Worm (Caenorhabditis elegans) whole organism, young adult: ENCODE results near the gene twk-21.

ENCODE experiments used
- B0035.1 ChIP-seq: sonication (generic microtip); optimal IDR thresholded peaks from 2 replicates; lab custom pipeline; 2016; ENCODE audit warnings: missing genetic modification characterization, mild to moderate bottlenecking, missing compliant biosample characterization, missing genotype, missing genetic modification reagents
- B0261.1 ChIP-seq: sonication (generic microtip); optimal IDR thresholded peaks from 2 replicates; lab custom pipeline; 2016; ENCODE audit warnings: mild to moderate bottlenecking, missing genetic modification characterization, moderate library complexity, missing compliant biosample characterization
- C06A6.2 ChIP-seq: fragments of 200-800 bp; sonication (Bioruptor generic); conservative IDR thresholded peaks from 2 replicates; pipeline ENCODE4 v1.3.6; 2022; ENCODE audit warnings: missing genetic modification characterization, missing compliant biosample characterization
- D2030.7 ChIP-seq: fragments of 200-800 bp; sonication (Bioruptor generic); IDR thresholded peaks from 2 replicates; pipeline ENCODE4 v1.3.6; 2022; ENCODE audit warnings: missing genetic modification reagents, missing genetic modification characterization, missing compliant biosample characterization
- F39B2.1 ChIP-seq: fragments of 200-800 bp; sonication (Bioruptor generic); IDR thresholded peaks from 2 replicates; pipeline ENCODE4 v1.3.6; 2022; ENCODE audit warnings: missing genetic modification reagents, missing genetic modification characterization, missing compliant biosample characterization
- Y56A3A.18 ChIP-seq: fragments of 200-800 bp; sonication (Bioruptor generic); IDR thresholded peaks from 2 replicates; pipeline ENCODE4 v1.3.6; 2022; ENCODE audit warnings: missing genetic modification reagents, missing genetic modification characterization, missing compliant biosample characterization
- Y79H2A.3 ChIP-seq: fragments of 200-800 bp; sonication (Bioruptor generic); conservative IDR thresholded peaks from 2 replicates; pipeline ENCODE4 v1.3.6; 2022; ENCODE audit warnings: missing genetic modification reagents, missing genetic modification characterization, missing compliant biosample characterization
- bed-1 ChIP-seq: fragments of 200-800 bp; sonication (Bioruptor generic); IDR thresholded peaks from 2 replicates; pipeline ENCODE4 v1.3.6; 2022; ENCODE audit warnings: missing genetic modification reagents, missing genetic modification characterization, missing compliant biosample characterization
- ceh-27 ChIP-seq: fragments of 200-800 bp; sonication (Bioruptor generic); optimal IDR thresholded peaks from 2 replicates; lab custom pipeline; 2018; ENCODE audit warnings: mild to moderate bottlenecking, missing genetic modification characterization, moderate library complexity, missing compliant biosample characterization
- ceh-40 ChIP-seq: fragments of 200-800 bp; sonication (Bioruptor generic); IDR thresholded peaks from 2 replicates; pipeline ENCODE4 v1.3.6; 2022; ENCODE audit warnings: missing genetic modification characterization, missing compliant biosample characterization
- chd-7 ChIP-seq: sonication (generic microtip); optimal IDR thresholded peaks from 2 replicates; lab custom pipeline; 2016; ENCODE audit warnings: mild to moderate bottlenecking, missing genetic modification characterization, moderate library complexity, missing compliant biosample characterization
- egl-44 ChIP-seq: fragments of 200-800 bp; sonication (Bioruptor generic); IDR thresholded peaks from 2 replicates; pipeline ENCODE4 v1.3.6; 2022; ENCODE audit warnings: missing genetic modification reagents, missing genetic modification characterization, missing compliant biosample characterization
- fkh-3 ChIP-seq: sonication (generic microtip); optimal IDR thresholded peaks from 2 replicates; lab custom pipeline; 2016; ENCODE audit warnings: mild to moderate bottlenecking, missing genetic modification characterization, missing compliant biosample characterization
- hmg-1.2 ChIP-seq: fragments of 200-800 bp; sonication (Bioruptor generic); IDR thresholded peaks from 2 replicates; pipeline ENCODE4 v1.3.6; 2022; ENCODE audit warnings: missing genetic modification reagents, missing genetic modification characterization, missing compliant biosample characterization
- let-526 ChIP-seq: fragments of 200-800 bp; sonication (Bioruptor generic); IDR thresholded peaks from 2 replicates; pipeline ENCODE4 v1.3.6; 2022; ENCODE audit warnings: missing genetic modification reagents, missing genetic modification characterization, missing compliant biosample characterization
- let-607 ChIP-seq, 2 experiments: fragments of 200-800 bp in 1 of 2; sonication (Bioruptor generic) in 1 of 2; sonication (generic microtip) in 1 of 2; optimal IDR thresholded peaks; 2 replicates each; lab custom pipeline; 2016 to 2018; ENCODE audit warnings: mild to moderate bottlenecking in 2 of 2, missing compliant biosample characterization in 2 of 2, missing genetic modification characterization in 2 of 2, moderate library complexity in 2 of 2, missing genotype in 1 of 2
- lin-26 ChIP-seq: fragments of 200-800 bp; sonication (Bioruptor generic); IDR thresholded peaks from 2 replicates; pipeline ENCODE4 v1.3.6; 2022; ENCODE audit warnings: missing genetic modification reagents, missing genetic modification characterization, missing compliant biosample characterization
- lin-35 ChIP-seq, 3 experiments: fragments of 150-350 bp in 2 of 3; sonication (generic microtip) in 1 of 3; optimal IDR thresholded peaks; 2 replicates each; lab custom pipeline; 2014 to 2018; ENCODE audit warnings: missing biosample characterization in 3 of 3, missing genetic modification characterization in 3 of 3, missing genetic modification reagents in 3 of 3
- lin-40 ChIP-seq: sonication (generic microtip); optimal IDR thresholded peaks from 2 replicates; lab custom pipeline; 2016; ENCODE audit warnings: missing genetic modification characterization, mild to moderate bottlenecking, missing compliant biosample characterization, missing genotype, missing genetic modification reagents
- lsl-1 ChIP-seq: fragments of 200-800 bp; sonication (Bioruptor generic); optimal IDR thresholded peaks from 2 replicates; lab custom pipeline; 2018; ENCODE audit warnings: mild to moderate bottlenecking, missing genetic modification characterization, moderate library complexity, missing compliant biosample characterization
- madf-3 ChIP-seq: fragments of 200-800 bp; sonication (Bioruptor generic); IDR thresholded peaks from 2 replicates; pipeline ENCODE4 v1.3.6; 2022; ENCODE audit warnings: missing genetic modification reagents, missing genetic modification characterization, missing compliant biosample characterization
- madf-8 ChIP-seq: fragments of 200-800 bp; sonication (Bioruptor generic); conservative IDR thresholded peaks from 2 replicates; pipeline ENCODE4 v1.3.6; 2022; ENCODE audit warnings: missing genetic modification reagents, missing genetic modification characterization, missing compliant biosample characterization
- nfya-1 ChIP-seq: sonication (generic microtip); optimal IDR thresholded peaks from 2 replicates; lab custom pipeline; 2017; ENCODE audit warnings: antibody characterized with exemption, missing compliant biosample characterization, missing genetic modification characterization, borderline replicate concordance; ENCODE audit not compliant: insufficient read depth
- nfya-2 ChIP-seq: fragments of 200-800 bp; sonication (Bioruptor generic); IDR thresholded peaks from 2 replicates; pipeline ENCODE4 v1.3.6; 2022; ENCODE audit warnings: missing genetic modification reagents, missing genetic modification characterization, missing compliant biosample characterization
- nhr-80 ChIP-seq: sonication (generic microtip); optimal IDR thresholded peaks from 2 replicates; lab custom pipeline; 2016; ENCODE audit warnings: missing genetic modification characterization, missing compliant biosample characterization
- nhr-90 ChIP-seq: sonication (generic microtip); optimal IDR thresholded peaks from 2 replicates; lab custom pipeline; 2016; ENCODE audit warnings: missing genotype, mild to moderate bottlenecking, missing genetic modification characterization, missing compliant biosample characterization
- rec-8 ChIP-seq, 2 experiments: sonication (generic microtip); optimal IDR thresholded peaks; 2 replicates each; lab custom pipeline; 2016; ENCODE audit warnings: mild to moderate bottlenecking in 2 of 2, missing genetic modification characterization in 2 of 2, missing genetic modification reagents in 2 of 2, missing genotype in 2 of 2, missing biosample characterization in 1 of 2, missing compliant biosample characterization in 1 of 2, moderate library complexity in 1 of 2
- rpc-1 ChIP-seq, 2 experiments: fragments of 150-350 bp in 1 of 2; sonication (generic microtip) in 1 of 2; optimal IDR thresholded peaks; 2 replicates each; lab custom pipeline; 2014 to 2018; ENCODE audit warnings: missing biosample characterization in 1 of 2, missing genetic modification characterization in 1 of 2, missing genetic modification reagents in 1 of 2, missing genotype in 1 of 2
- sea-2 ChIP-seq: fragments of 200-800 bp; sonication (Bioruptor generic); IDR thresholded peaks from 2 replicates; pipeline ENCODE4 v1.3.6; 2022; ENCODE audit warnings: missing genetic modification characterization, missing compliant biosample characterization
- snpc-3.4 ChIP-seq: sonication (generic microtip); optimal IDR thresholded peaks from 2 replicates; lab custom pipeline; 2017; ENCODE audit warnings: missing genetic modification characterization, mild to moderate bottlenecking, missing compliant biosample characterization, antibody characterized with exemption, moderate library complexity, missing genotype, missing genetic modification reagents
- tbp1 ChIP-seq: fragments of 200-800 bp; sonication (Bioruptor generic); optimal IDR thresholded peaks from 2 replicates; lab custom pipeline; 2018; ENCODE audit warnings: mild to moderate bottlenecking, missing genetic modification characterization, missing compliant biosample characterization
- tlf-1 ChIP-seq: fragments of 200-800 bp; sonication (Bioruptor generic); optimal IDR thresholded peaks from 2 replicates; lab custom pipeline; 2018; ENCODE audit warnings: mild to moderate bottlenecking, missing genetic modification characterization, missing compliant biosample characterization
- unc-62 ChIP-seq: fragments of 150-350 bp; optimal IDR thresholded peaks from 2 replicates; lab custom pipeline; 2014; ENCODE audit warnings: missing biosample characterization, missing genetic modification reagents, missing genetic modification characterization
- zfh-2 ChIP-seq: fragments of 200-800 bp; sonication (Bioruptor generic); conservative IDR thresholded peaks from 2 replicates; pipeline ENCODE4 v1.3.6; 2022; ENCODE audit warnings: missing genetic modification reagents, missing genetic modification characterization, missing compliant biosample characterization
- zim-3 ChIP-seq: sonication (generic microtip); optimal IDR thresholded peaks from 2 replicates; lab custom pipeline; 2017; ENCODE audit warnings: mild to moderate bottlenecking, missing genetic modification characterization, moderate library complexity, missing compliant biosample characterization
- ztf-25 ChIP-seq: fragments of 200-800 bp; sonication (Bioruptor generic); IDR thresholded peaks from 2 replicates; pipeline ENCODE4 v1.3.6; 2022; ENCODE audit warnings: missing genetic modification reagents, missing genetic modification characterization, missing compliant biosample characterization
- ztf-26 ChIP-seq: sonication (generic microtip); optimal IDR thresholded peaks from 2 replicates; lab custom pipeline; 2017; ENCODE audit warnings: missing genetic modification characterization, missing compliant biosample characterization
- ztf-6 ChIP-seq: fragments of 200-800 bp; sonication (Bioruptor generic); IDR thresholded peaks from 2 replicates; pipeline ENCODE4 v1.3.6; 2022; ENCODE audit warnings: missing genetic modification reagents, missing genetic modification characterization, missing compliant biosample characterization

Gene twk-21

DNA sequence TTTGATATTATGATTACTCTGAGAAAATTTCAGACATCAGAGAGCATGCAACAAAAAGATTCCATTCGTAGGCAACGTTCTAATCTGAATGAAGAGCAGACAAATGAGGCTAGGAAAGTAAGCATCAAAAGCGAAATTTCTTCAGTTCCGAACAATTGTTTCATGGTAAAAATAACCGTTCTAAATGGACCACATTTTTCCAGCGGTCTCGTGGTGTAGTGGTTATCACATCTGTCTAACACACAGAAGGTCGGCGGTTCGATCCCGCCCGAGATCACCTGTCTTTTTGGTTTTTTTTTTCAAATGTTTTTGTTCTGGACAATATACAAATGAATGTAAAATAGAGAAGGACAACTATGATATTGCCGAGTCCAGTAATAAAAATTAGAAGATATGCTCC, at the start of gene twk-21:
twk-21 (plus strand) TSS at position 34 of the 400 bp plus-strand sequence.
- TF ChIP-seq rpc-1 (optimal IDR thresholded peaks at IDR 0.05; lab: Kevin White, UChicago) (peak; percentile 44), rpc-1 (tag; optimal IDR thresholded peaks at IDR 0.05; lab: Kevin White, UChicago) (no peak), rec-8 (tag; optimal IDR thresholded peaks at IDR 0.05; lab: Kevin White, UChicago) (no peak), unc-62 (GFP tag; lab: Kevin White, UChicago) (no peak), lsl-1 (no peak), let-607 (tag; optimal IDR thresholded peaks at IDR 0.05; lab: Kevin White, UChicago) (no peak), Y79H2A.3 (GFP tag; lab: Robert Waterston, UW) (no peak), let-526 (GFP tag; lab: Robert Waterston, UW) (no peak), tlf-1 (no peak), B0261.1 (tag; lab: Kevin White, UChicago) (no peak), sea-2 (no peak), hmg-1.2 (0 out of 2 replicates have a peak, but pooled peaks have one; percentile 35), ceh-27 (GFP tag; lab: Kevin White, UChicago) (no peak), bed-1 (no peak), zim-3 (tag; lab: Kevin White, UChicago) (no peak), lin-40 (no peak), nhr-80 (tag; lab: Kevin White, UChicago) (no peak), Y56A3A.18 (GFP tag; lab: Robert Waterston, UW) (0 out of 2 replicates have a peak, but pooled peaks have one; percentile 37), D2030.7 (GFP tag; lab: Robert Waterston, UW) (peak; percentile 35; the same call in 1 of the 2 replicates), lin-26 (0 out of 2 replicates have a peak, but pooled peaks have one; percentile 40), chd-7 (tag; lab: Kevin White, UChicago) (no peak), C06A6.2 (GFP tag; lab: Robert Waterston, UW) (no peak), ztf-6 (GFP tag; lab: Robert Waterston, UW) (no peak), lin-35 (GFP tag; optimal IDR thresholded peaks at IDR 0.05; lab: Kevin White, UChicago) (no peak), madf-8 (GFP tag; lab: Robert Waterston, UW) (no peak), nfya-2 (GFP tag; lab: Robert Waterston, UW) (no peak), tbp1 (GFP tag; lab: Kevin White, UChicago) (peak; percentile 83), F39B2.1 (GFP tag; lab: Robert Waterston, UW) (no peak), ztf-26 (tag; lab: Kevin White, UChicago) (no peak), ztf-25 (GFP tag; lab: Robert Waterston, UW) (no peak), nfya-1 (tag; lab: Kevin White, UChicago) (no peak), madf-3 (no peak), egl-44 (GFP tag; lab: Robert Waterston, UW) (no peak), ceh-40 (GFP tag; lab: Robert Waterston, UW) (no peak), B0035.1 (tag; lab: Kevin White, UChicago) (no peak), snpc-3.4 (tag; lab: Kevin White, UChicago) (no peak), fkh-3 (no peak)
- TF ChIP-seq, all 124 proteins: peak for 6

ce11 chrX:16250679-16251078, 49.0 kb upstream of the twk-21 start, which contains the start of gene W10G6.6:
Gene W10G6.6, minus strand, starts transcription at chrX:16250779.
- TF ChIP-seq nhr-90 (no peak), zfh-2 (peak; percentile 25; the same call in 1 of the 2 replicates)
